Worm (Caenorhabditis elegans) whole organism, mixed stage, embryonic: ENCODE results near the gene srsx-1.
A peak's percentile ranks its signal among the peaks of the same experiment; 100 is the strongest.

Experiments
- bed-3 ChIP-seq: fragments of 200-800 bp; sonication (Bioruptor generic); optimal IDR thresholded peaks from 3 replicates; lab custom pipeline; 2018; ENCODE audit warnings: mild to moderate bottlenecking, missing genetic modification characterization, moderate library complexity, missing compliant biosample characterization
- blmp-1 ChIP-seq: fragments of 150-350 bp; optimal IDR thresholded peaks from 2 replicates; lab custom pipeline; 2014; ENCODE audit warnings: missing biosample characterization, missing genetic modification characterization
- ceh-39 ChIP-seq: fragments of 150-350 bp; optimal IDR thresholded peaks from 2 replicates; lab custom pipeline; 2014; ENCODE audit warnings: missing biosample characterization, missing genetic modification characterization
- ceh-83 ChIP-seq: fragments of 200-800 bp; sonication (Bioruptor generic); optimal IDR thresholded peaks from 2 replicates; lab custom pipeline; 2018; ENCODE audit warnings: mild to moderate bottlenecking, missing genetic modification characterization, missing compliant biosample characterization
- cnd-1 ChIP-seq: fragments of 200-800 bp; sonication (Bioruptor generic); optimal IDR thresholded peaks from 2 replicates; lab custom pipeline; 2018; ENCODE audit warnings: mild to moderate bottlenecking, missing genetic modification characterization, missing compliant biosample characterization
- drap-1 ChIP-seq: fragments of 200-800 bp; sonication (Bioruptor generic); optimal IDR thresholded peaks from 3 replicates; lab custom pipeline; 2018; ENCODE audit warnings: mild to moderate bottlenecking, missing genetic modification characterization, missing compliant biosample characterization
- elt-1 ChIP-seq: sonication (generic microtip); optimal IDR thresholded peaks from 2 replicates; lab custom pipeline; 2017; ENCODE audit warnings: missing genetic modification characterization, mild to moderate bottlenecking, missing compliant biosample characterization, antibody characterized with exemption, moderate library complexity, borderline replicate concordance; ENCODE audit not compliant: insufficient read depth
- flh-1 ChIP-seq: fragments of 200-800 bp; sonication (Bioruptor generic); optimal IDR thresholded peaks from 2 replicates; lab custom pipeline; 2018; ENCODE audit warnings: mild to moderate bottlenecking, missing genetic modification characterization, moderate library complexity, missing compliant biosample characterization
- ham-2 ChIP-seq: fragments of 200-800 bp; sonication (Bioruptor generic); optimal IDR thresholded peaks from 2 replicates; lab custom pipeline; 2018; ENCODE audit warnings: mild to moderate bottlenecking, missing genetic modification characterization, missing compliant biosample characterization
- hlh-1 ChIP-seq: fragments of 150-350 bp; optimal IDR thresholded peaks from 2 replicates; lab custom pipeline; 2014; ENCODE audit warnings: missing biosample characterization, missing genetic modification reagents, missing genetic modification characterization
- lin-32 ChIP-seq: fragments of 200-800 bp; sonication (Bioruptor generic); optimal IDR thresholded peaks from 2 replicates; lab custom pipeline; 2018; ENCODE audit warnings: mild to moderate bottlenecking, missing genetic modification characterization, missing compliant biosample characterization
- lsy-2 ChIP-seq: fragments of 150-350 bp; optimal IDR thresholded peaks from 2 replicates; lab custom pipeline; 2014; ENCODE audit warnings: missing biosample characterization, missing genetic modification characterization
- mab-5 ChIP-seq: fragments of 150-350 bp; optimal IDR thresholded peaks from 2 replicates; lab custom pipeline; 2014; ENCODE audit warnings: missing biosample characterization, missing genetic modification characterization
- mls-2 ChIP-seq: sonication (generic microtip); optimal IDR thresholded peaks from 2 replicates; lab custom pipeline; 2016; ENCODE audit warnings: mild to moderate bottlenecking, missing genetic modification characterization, moderate library complexity, missing compliant biosample characterization
- nhr-2 ChIP-seq: fragments of 150-350 bp; optimal IDR thresholded peaks from 2 replicates; lab custom pipeline; 2014; ENCODE audit warnings: missing biosample characterization, missing genetic modification characterization
- nhr-237 ChIP-seq: fragments of 150-350 bp; optimal IDR thresholded peaks from 2 replicates; lab custom pipeline; 2014; ENCODE audit warnings: missing biosample characterization, missing genetic modification characterization
- nhr-28 ChIP-seq: fragments of 150-350 bp; optimal IDR thresholded peaks from 2 replicates; lab custom pipeline; 2014; ENCODE audit warnings: missing biosample characterization, missing genetic modification characterization
- pha-4 ChIP-seq: fragments of 150-350 bp; optimal IDR thresholded peaks from 2 replicates; lab custom pipeline; 2018; ENCODE audit warnings: missing biosample characterization, missing genetic modification reagents, missing genetic modification characterization
- sem-2 ChIP-seq: fragments of 200-800 bp; sonication (Bioruptor generic); optimal IDR thresholded peaks from 2 replicates; lab custom pipeline; 2018; ENCODE audit warnings: mild to moderate bottlenecking, missing genetic modification characterization, missing compliant biosample characterization
- snpc-4 ChIP-seq: fragments of 150-350 bp; optimal IDR thresholded peaks from 2 replicates; lab custom pipeline; 2014; ENCODE audit warnings: missing biosample characterization, missing genetic modification characterization
- tbx-8 ChIP-seq: fragments of 200-800 bp; sonication (Bioruptor generic); optimal IDR thresholded peaks from 2 replicates; lab custom pipeline; 2018; ENCODE audit warnings: mild to moderate bottlenecking, missing genetic modification characterization, moderate library complexity, missing compliant biosample characterization
- unc-120 ChIP-seq: sonication (generic microtip); optimal IDR thresholded peaks from 2 replicates; lab custom pipeline; 2017; ENCODE audit warnings: missing genetic modification characterization, missing compliant biosample characterization; ENCODE audit not compliant: poor library complexity, severe bottlenecking
- unc-62 ChIP-seq: fragments of 150-350 bp; optimal IDR thresholded peaks from 2 replicates; lab custom pipeline; 2014; ENCODE audit warnings: missing biosample characterization, missing genetic modification reagents, missing genetic modification characterization
- zip-8 ChIP-seq: fragments of 150-350 bp; optimal IDR thresholded peaks from 2 replicates; lab custom pipeline; 2014; ENCODE audit warnings: missing biosample characterization, missing genetic modification characterization
- ztf-11 ChIP-seq: fragments of 150-350 bp; optimal IDR thresholded peaks from 2 replicates; lab custom pipeline; 2014; ENCODE audit warnings: missing biosample characterization, missing genetic modification characterization

srsx-1 gene

DNA sequence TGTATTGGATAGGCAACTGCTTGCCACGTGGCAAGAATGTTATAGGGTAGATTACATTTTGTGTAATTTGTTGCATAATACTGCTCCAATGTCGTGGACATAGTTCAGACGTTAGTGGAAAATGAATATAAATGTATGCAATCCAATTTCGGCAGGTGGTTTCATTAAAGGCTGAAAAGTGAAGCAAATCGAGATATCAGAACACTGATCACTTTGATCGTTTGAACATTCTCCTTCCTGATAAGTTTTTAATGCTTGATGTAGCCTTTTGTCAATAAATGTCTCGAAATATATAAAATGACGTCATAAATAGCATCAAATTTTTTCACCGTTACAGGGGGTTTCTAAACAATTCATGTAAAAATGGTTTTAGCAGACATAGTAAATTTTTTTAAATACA lies 42.5 kb upstream of the srsx-1 start, which contains the start of gene srh-109:
Gene srh-109, minus strand, starts transcription at position 101 of the 400 bp plus-strand sequence.
- no peak for TF ChIP-seq hlh-1 (tag; lab: Kevin White, UChicago)
- no peak for TF ChIP-seq mls-2
- TF ChIP-seq ceh-39: no peak
- no peak for TF ChIP-seq mab-5
- no peak for TF ChIP-seq blmp-1 (tag; lab: Kevin White, UChicago)
- TF ChIP-seq nhr-2 (tag; lab: Kevin White, UChicago): no peak
- TF ChIP-seq zip-8: peak; percentile 58

DNA sequence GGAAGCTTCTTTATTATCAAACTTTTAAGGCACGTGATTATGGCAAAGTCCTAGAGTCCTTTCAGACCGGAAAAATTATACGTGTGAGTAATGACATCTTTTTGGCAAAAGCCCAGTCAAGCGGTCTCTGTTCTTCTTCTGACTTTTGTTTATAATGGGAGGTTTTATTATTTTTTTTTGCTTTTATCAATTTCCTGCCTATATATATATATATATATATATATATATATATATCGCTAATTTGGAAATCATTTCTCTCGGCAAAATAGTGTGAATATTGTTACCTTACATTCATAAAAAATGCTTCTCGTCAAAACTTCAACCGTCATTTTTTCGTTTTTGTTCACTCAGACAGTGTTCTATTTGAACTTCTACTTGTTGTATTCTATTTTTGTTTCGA lies 39.8 kb upstream of the srsx-1 start, which contains the start of gene srbc-62:
Gene srbc-62, plus strand, starts transcription at position 301 of the 400 bp plus-strand sequence.
- TF ChIP-seq tbx-8: no peak
- TF ChIP-seq ztf-11 (tag; lab: Kevin White, UChicago): no peak
- TF ChIP-seq unc-120 (tag; lab: Kevin White, UChicago): no peak
- no peak for TF ChIP-seq mls-2
- no peak for TF ChIP-seq elt-1 (tag; lab: Kevin White, UChicago)
- TF ChIP-seq bed-3 (GFP tag; lab: Kevin White, UChicago): no peak
- no peak for TF ChIP-seq nhr-237 (tag; lab: Kevin White, UChicago)
- TF ChIP-seq snpc-4 (tag; lab: Kevin White, UChicago): no peak
- TF ChIP-seq nhr-28 (tag; lab: Kevin White, UChicago): no peak
- no peak for TF ChIP-seq unc-62 (GFP tag; lab: Kevin White, UChicago)
- TF ChIP-seq ceh-39: no peak
- TF ChIP-seq nhr-2 (tag; lab: Kevin White, UChicago): no peak
- no peak for TF ChIP-seq hlh-1 (tag; lab: Kevin White, UChicago)
- no peak for TF ChIP-seq blmp-1 (tag; lab: Kevin White, UChicago)
- TF ChIP-seq flh-1 (GFP tag; lab: Kevin White, UChicago): no peak
- no peak for TF ChIP-seq ceh-83 (GFP tag; lab: Kevin White, UChicago)

DNA sequence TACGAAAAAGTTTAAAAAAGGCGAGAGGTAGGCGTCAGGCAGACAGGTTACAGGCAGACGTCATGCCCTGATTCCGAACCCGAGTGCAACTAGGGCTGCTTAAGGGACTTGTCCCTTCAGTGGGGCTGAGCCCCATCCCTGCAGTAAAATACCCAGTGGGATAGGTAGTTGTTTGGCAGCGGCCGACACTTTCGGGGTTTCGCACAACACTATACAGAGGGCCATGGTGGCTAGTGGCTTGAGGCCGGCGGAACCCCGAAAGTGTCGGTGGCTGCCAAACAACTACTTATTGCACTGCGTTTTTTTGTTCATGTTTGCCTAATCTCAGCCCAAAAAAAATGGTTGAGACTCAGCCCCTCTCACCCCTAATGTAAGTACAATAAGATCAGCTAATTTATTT lies 37.7 kb upstream of the srsx-1 start:
- TF ChIP-seq nhr-28 (tag; lab: Kevin White, UChicago) (no peak), pha-4 (tag; lab: Kevin White, UChicago) (no peak)

DNA sequence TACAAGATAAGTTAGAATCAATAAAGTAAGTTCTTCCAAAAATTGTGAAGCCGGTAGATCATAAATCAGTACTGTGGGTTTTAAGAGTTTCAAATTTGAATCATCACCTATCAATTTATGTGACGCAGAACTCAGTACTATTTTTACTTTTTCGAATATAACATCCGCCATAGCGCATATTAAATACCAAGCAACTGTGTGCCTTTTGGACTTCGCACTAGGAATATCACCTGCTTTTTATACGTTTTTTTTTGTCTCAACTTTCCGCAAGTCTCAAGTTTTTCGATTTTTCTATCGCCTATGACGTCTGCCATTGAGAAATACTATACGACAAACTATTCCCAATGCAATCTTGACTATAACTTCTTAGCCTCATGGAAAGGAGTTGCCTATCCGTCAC lies 34.9 kb upstream of the srsx-1 start, which contains the start of gene srh-113:
Gene srh-113, plus strand, starts transcription at position 301 of the 400 bp plus-strand sequence.
- TF ChIP-seq ceh-39 (no peak), cnd-1 (tag; lab: Kevin White, UChicago) (no peak), bed-3 (GFP tag; lab: Kevin White, UChicago) (no peak), mls-2 (no peak)

DNA sequence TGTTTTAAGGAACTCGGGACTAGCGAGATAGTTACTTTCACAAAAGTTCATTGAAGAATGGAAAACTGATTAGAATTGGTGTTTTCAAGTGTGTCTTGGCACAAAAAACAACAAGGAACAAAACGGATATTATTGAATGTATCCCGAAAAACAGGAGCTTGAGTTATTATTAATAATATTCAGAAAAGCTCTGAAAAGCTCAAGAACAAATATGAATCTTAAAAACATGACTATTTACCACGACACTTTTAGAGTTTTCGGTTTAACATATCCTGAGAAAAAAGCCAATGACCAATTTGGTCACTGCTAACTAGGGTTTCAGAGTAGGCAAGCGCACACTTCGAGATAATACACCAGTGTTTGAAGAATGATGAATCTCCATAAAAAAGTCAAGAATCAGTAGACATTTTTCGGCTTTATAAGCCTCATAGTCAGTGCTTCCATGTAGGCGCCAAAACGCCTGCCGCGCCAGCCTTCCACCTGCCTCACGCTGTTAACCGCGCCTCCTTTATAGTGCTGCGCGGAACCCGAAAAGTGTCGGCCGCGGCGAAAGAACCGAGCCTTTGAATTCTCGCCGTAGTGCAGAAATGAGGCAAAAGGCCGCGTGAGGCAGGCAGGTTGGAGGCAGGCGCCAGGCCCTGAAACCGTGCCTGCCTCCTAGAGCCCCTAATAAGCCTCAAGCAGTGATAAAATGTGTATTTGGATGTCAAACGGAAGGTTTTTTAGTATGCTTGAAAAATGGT lies 34.3 kb upstream of the srsx-1 start, which contains the start of gene srh-236:
Gene srh-236, minus strand, starts transcription at position 51 of the 743 bp plus-strand sequence.
- TF ChIP-seq lin-32 (GFP tag; lab: Kevin White, UChicago) (no peak), snpc-4 (tag; lab: Kevin White, UChicago) (no peak), bed-3 (GFP tag; lab: Kevin White, UChicago) (no peak), mls-2 (no peak), blmp-1 (tag; lab: Kevin White, UChicago) (no peak), pha-4 (tag; lab: Kevin White, UChicago) (no peak), ham-2 (no peak), nhr-237 (tag; lab: Kevin White, UChicago) (no peak), unc-120 (tag; lab: Kevin White, UChicago) (no peak), lsy-2 (tag; lab: Kevin White, UChicago) (no peak)
- TF ChIP-seq, all 35 proteins: peak for 0

DNA sequence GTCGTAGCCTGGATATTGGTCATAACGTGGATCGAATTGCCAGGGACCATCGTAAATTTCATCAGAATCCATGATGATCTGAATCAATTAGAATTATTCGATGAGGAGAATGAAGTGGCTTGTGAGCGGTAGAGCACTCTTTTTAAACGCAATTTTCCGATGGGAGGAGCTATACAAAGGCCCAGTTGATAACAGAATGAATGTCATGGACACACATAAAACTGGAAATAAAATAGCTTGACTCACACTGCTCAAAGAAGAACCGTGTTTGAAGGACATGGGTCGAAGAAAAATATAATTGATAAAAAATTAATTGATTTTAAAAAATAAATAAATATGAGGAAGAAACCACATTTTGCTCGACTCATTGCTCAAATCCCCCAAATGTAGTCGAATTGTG lies 30.2 kb upstream of the srsx-1 start, which contains the start of gene Y68A4A.13:
Gene Y68A4A.13, minus strand, starts transcription at position 101 of the 400 bp plus-strand sequence.
- TF ChIP-seq bed-3 (GFP tag; lab: Kevin White, UChicago) (no peak), mls-2 (no peak), sem-2 (no peak), ceh-83 (GFP tag; lab: Kevin White, UChicago) (no peak), ham-2 (no peak), drap-1 (GFP tag; lab: Kevin White, UChicago) (no peak), nhr-28 (tag; lab: Kevin White, UChicago) (no peak), blmp-1 (tag; lab: Kevin White, UChicago) (no peak), lsy-2 (tag; lab: Kevin White, UChicago) (no peak), unc-120 (tag; lab: Kevin White, UChicago) (no peak)
